Fruit fly (Drosophila melanogaster) whole organism, embryonic: ENCODE data around the gene Dhod.
A peak's percentile ranks its signal among the peaks of the same experiment; 100 is the strongest.

Experiments used
- Antp ChIP-seq: fragments of 200-800 bp; sonication (Bioruptor generic); optimal IDR thresholded peaks from 3 replicates; lab custom pipeline; 2016; ENCODE audit warnings: missing biosample characterization, missing genetic modification characterization
- CG10979 ChIP-seq: fragments of 200-800 bp; sonication (Bioruptor generic); optimal IDR thresholded peaks from 2 replicates; lab custom pipeline; 2018; ENCODE audit warnings: missing biosample characterization, mild to moderate bottlenecking, missing genetic modification characterization, moderate library complexity
- CG11456 ChIP-seq: fragments of 200-800 bp; sonication (Bioruptor generic); IDR thresholded peaks from 3 replicates; pipeline ENCODE4 v1.3.6; 2022; ENCODE audit warnings: missing biosample characterization, missing genetic modification characterization
- CG12219 ChIP-seq: fragments of 200-800 bp; sonication (Bioruptor generic); optimal IDR thresholded peaks from 3 replicates; lab custom pipeline; 2018; ENCODE audit warnings: missing biosample characterization, mild to moderate bottlenecking, missing genetic modification characterization
- CG13775 ChIP-seq: fragments of 200-800 bp; sonication (Bioruptor generic); optimal IDR thresholded peaks from 3 replicates; lab custom pipeline; 2017; ENCODE audit warnings: missing biosample characterization, mild to moderate bottlenecking, missing genetic modification characterization
- CG14050 ChIP-seq: fragments of 200-800 bp; sonication (Bioruptor generic); IDR thresholded peaks from 3 replicates; pipeline ENCODE4 v1.3.6; 2022; ENCODE audit warnings: missing biosample characterization, missing genetic modification characterization
- CG15073 ChIP-seq: fragments of 200-800 bp; sonication (Bioruptor generic); optimal IDR thresholded peaks from 2 replicates; lab custom pipeline; 2016; ENCODE audit warnings: missing biosample characterization, missing genetic modification characterization
- CG1529 ChIP-seq: fragments of 200-800 bp; sonication (Bioruptor generic); optimal IDR thresholded peaks from 3 replicates; lab custom pipeline; 2018; ENCODE audit warnings: missing biosample characterization, missing genetic modification characterization
- CG15601 ChIP-seq: fragments of 200-800 bp; sonication (Bioruptor generic); optimal IDR thresholded peaks from 3 replicates; lab custom pipeline; 2019; ENCODE audit warnings: missing biosample characterization, mild to moderate bottlenecking, missing genetic modification characterization, moderate library complexity
- CG1603 ChIP-seq: fragments of 200-800 bp; sonication (Bioruptor generic); optimal IDR thresholded peaks from 2 replicates; lab custom pipeline; 2019; ENCODE audit warnings: missing biosample characterization, mild to moderate bottlenecking, missing genetic modification characterization, moderate library complexity
- CG17359 ChIP-seq: fragments of 200-800 bp; sonication (Bioruptor generic); optimal IDR thresholded peaks from 3 replicates; lab custom pipeline; 2018; ENCODE audit warnings: missing biosample characterization, mild to moderate bottlenecking, missing genetic modification characterization, moderate library complexity
- CG17802 ChIP-seq: fragments of 200-800 bp; sonication (Bioruptor generic); optimal IDR thresholded peaks from 2 replicates; lab custom pipeline; 2018; ENCODE audit warnings: missing biosample characterization, mild to moderate bottlenecking, missing genetic modification characterization, moderate library complexity
- CG17829 ChIP-seq: fragments of 200-800 bp; optimal IDR thresholded peaks from 2 replicates; lab custom pipeline; 2019; ENCODE audit warnings: missing biosample characterization, mild to moderate bottlenecking, missing genetic modification characterization, moderate library complexity
- CG2712 ChIP-seq: fragments of 200-800 bp; optimal IDR thresholded peaks from 3 replicates; lab custom pipeline; 2019; ENCODE audit warnings: missing biosample characterization, mild to moderate bottlenecking, missing genetic modification characterization, moderate library complexity
- CG30431 ChIP-seq: fragments of 200-800 bp; sonication (Bioruptor generic); optimal IDR thresholded peaks from 2 replicates; lab custom pipeline; 2017; ENCODE audit warnings: missing biosample characterization, missing genetic modification characterization
- CG31441 ChIP-seq: fragments of 200-800 bp; sonication (Bioruptor generic); IDR thresholded peaks from 2 replicates; pipeline ENCODE4 v1.3.6; 2022; ENCODE audit warnings: missing biosample characterization, missing genetic modification characterization
- CG3847 ChIP-seq: fragments of 200-800 bp; sonication (Bioruptor generic); IDR thresholded peaks from 2 replicates; pipeline ENCODE4 v1.3.6; 2022; ENCODE audit warnings: missing biosample characterization, missing genetic modification characterization
- CG4328 ChIP-seq: fragments of 200-800 bp; sonication (Bioruptor generic); optimal IDR thresholded peaks from 3 replicates; lab custom pipeline; 2017; ENCODE audit warnings: missing biosample characterization, missing genetic modification reagents, missing genetic modification characterization
- CG6254 ChIP-seq: fragments of 200-800 bp; sonication (Bioruptor generic); optimal IDR thresholded peaks from 3 replicates; lab custom pipeline; 2017; ENCODE audit warnings: mild to moderate bottlenecking, missing biosample characterization, missing genetic modification reagents, missing genetic modification characterization
- CG7372 ChIP-seq: fragments of 200-800 bp; sonication (Bioruptor generic); IDR thresholded peaks from 2 replicates; pipeline ENCODE4 v1.3.6; 2022; ENCODE audit warnings: missing biosample characterization, missing genetic modification characterization
- CG7987 ChIP-seq: fragments of 200-800 bp; sonication (Bioruptor generic); optimal IDR thresholded peaks from 2 replicates; lab custom pipeline; 2018; ENCODE audit warnings: missing biosample characterization, mild to moderate bottlenecking, missing genetic modification characterization, moderate library complexity
- CG8281 ChIP-seq: fragments of 200-800 bp; sonication (Bioruptor generic); optimal IDR thresholded peaks from 2 replicates; lab custom pipeline; 2018; ENCODE audit warnings: missing biosample characterization, mild to moderate bottlenecking, missing genetic modification characterization, moderate library complexity
- Dek ChIP-seq: fragments of 200-800 bp; sonication (Bioruptor generic); optimal IDR thresholded peaks from 3 replicates; lab custom pipeline; 2019; ENCODE audit warnings: missing biosample characterization, mild to moderate bottlenecking, missing genetic modification characterization, moderate library complexity
- Dip2 ChIP-seq: fragments of 200-800 bp; sonication (Bioruptor generic); IDR thresholded peaks from 2 replicates; pipeline ENCODE4 v1.3.6; 2022; ENCODE audit warnings: missing biosample characterization, missing genetic modification characterization
- Dref ChIP-seq: fragments of 200-800 bp; sonication (Bioruptor generic); IDR thresholded peaks from 2 replicates; pipeline ENCODE4 v1.3.6; 2022; ENCODE audit warnings: missing biosample characterization, missing genetic modification characterization
- E2f2 ChIP-seq: fragments of 200-800 bp; sonication (Bioruptor generic); IDR thresholded peaks from 2 replicates; pipeline ENCODE4 v1.3.6; 2022; ENCODE audit warnings: missing biosample characterization, missing genetic modification characterization
- H2.0 ChIP-seq: fragments of 200-800 bp; sonication (Bioruptor generic); IDR thresholded peaks from 2 replicates; pipeline ENCODE4 v1.3.6; 2022; ENCODE audit warnings: missing biosample characterization, missing genetic modification characterization
- HHEX ChIP-seq: fragments of 200-800 bp; sonication (Bioruptor generic); optimal IDR thresholded peaks from 3 replicates; lab custom pipeline; 2017; ENCODE audit warnings: missing biosample characterization, mild to moderate bottlenecking, missing genetic modification characterization, missing genetic modification reagents
- HmgD ChIP-seq: fragments of 200-800 bp; sonication (Bioruptor generic); optimal IDR thresholded peaks from 3 replicates; lab custom pipeline; 2016; ENCODE audit warnings: missing biosample characterization, missing genetic modification characterization
- Med ChIP-seq: fragments of 200-800 bp; sonication (Bioruptor generic); peaks from one replicate; lab custom pipeline; 2016; ENCODE audit warnings: missing biosample characterization, missing genetic modification characterization, mild to moderate bottlenecking, inconsistent platforms, moderate library complexity
- Nf-YC ChIP-seq: fragments of 200-800 bp; optimal IDR thresholded peaks from 3 replicates; lab custom pipeline; 2019; ENCODE audit warnings: missing biosample characterization, mild to moderate bottlenecking, missing genetic modification characterization, moderate library complexity
- Oaz ChIP-seq: fragments of 200-800 bp; sonication (Bioruptor generic); IDR thresholded peaks from 2 replicates; pipeline ENCODE4 v1.3.6; 2022; ENCODE audit warnings: missing biosample characterization, missing genetic modification characterization
- Ptx1 ChIP-seq: fragments of 200-800 bp; sonication (Bioruptor generic); IDR thresholded peaks from 2 replicates; pipeline ENCODE4 v1.3.6; 2022; ENCODE audit warnings: missing biosample characterization, missing genetic modification characterization
- Six4 ChIP-seq: fragments of 200-800 bp; sonication (Bioruptor generic); optimal IDR thresholded peaks from 2 replicates; lab custom pipeline; 2016; ENCODE audit warnings: missing biosample characterization, missing genetic modification characterization
- Sox102F ChIP-seq: fragments of 200-800 bp; sonication (Bioruptor generic); optimal IDR thresholded peaks from 2 replicates; lab custom pipeline; 2018; ENCODE audit warnings: missing biosample characterization, mild to moderate bottlenecking, missing genetic modification characterization, moderate library complexity
- Taf1 ChIP-seq: fragments of 200-800 bp; sonication (Bioruptor generic); IDR thresholded peaks from 2 replicates; pipeline ENCODE4 v1.3.6; 2022; ENCODE audit warnings: missing biosample characterization, missing genetic modification characterization
- amos ChIP-seq: fragments of 200-800 bp; sonication (Bioruptor generic); IDR thresholded peaks from 2 replicates; pipeline ENCODE4 v1.3.6; 2022; ENCODE audit warnings: missing biosample characterization, missing genetic modification characterization; ENCODE audit not compliant: partially characterized antibody
- bigmax ChIP-seq: fragments of 200-800 bp; sonication (Bioruptor generic); optimal IDR thresholded peaks from 2 replicates; lab custom pipeline; 2018; ENCODE audit warnings: missing biosample characterization, mild to moderate bottlenecking, missing genetic modification characterization
- ci ChIP-seq: fragments of 200-800 bp; sonication (Bioruptor generic); IDR thresholded peaks from 3 replicates; pipeline ENCODE4 v1.3.6; 2022; ENCODE audit warnings: missing biosample characterization, missing genetic modification characterization
- dm ChIP-seq: fragments of 200-800 bp; sonication (Bioruptor generic); optimal IDR thresholded peaks from 3 replicates; lab custom pipeline; 2016; ENCODE audit warnings: missing biosample characterization, missing genetic modification characterization
- dysf ChIP-seq: fragments of 200-800 bp; sonication (Bioruptor generic); IDR thresholded peaks from 3 replicates; pipeline ENCODE4 v1.3.6; 2022; ENCODE audit warnings: missing biosample characterization, missing genetic modification characterization
- eve ChIP-seq, 2 experiments: fragments of >200 bp; optimal IDR thresholded peaks; 2 replicates each; lab custom pipeline; 2017; ENCODE audit warnings: missing biosample characterization in 2 of 2, missing genetic modification characterization in 2 of 2
- exex ChIP-seq: fragments of 200-800 bp; sonication (Bioruptor generic); optimal IDR thresholded peaks from 4 replicates; lab custom pipeline; 2018; ENCODE audit warnings: missing biosample characterization, mild to moderate bottlenecking, missing genetic modification characterization, moderate library complexity
- gsb-n ChIP-seq: fragments of 200-800 bp; sonication (Bioruptor generic); optimal IDR thresholded peaks from 3 replicates; lab custom pipeline; 2018; ENCODE audit warnings: missing biosample characterization, mild to moderate bottlenecking, missing genetic modification characterization
- oc ChIP-seq: fragments of 200-800 bp; sonication (Bioruptor generic); optimal IDR thresholded peaks from 2 replicates; lab custom pipeline; 2018; ENCODE audit warnings: missing biosample characterization, mild to moderate bottlenecking, missing genetic modification characterization, moderate library complexity
- pb ChIP-seq: fragments of 200-800 bp; sonication (Bioruptor generic); optimal IDR thresholded peaks from 3 replicates; lab custom pipeline; 2016; ENCODE audit warnings: missing biosample characterization, missing genetic modification characterization
- pho ChIP-seq: fragments of 200-800 bp; sonication (Bioruptor generic); optimal IDR thresholded peaks from 2 replicates; lab custom pipeline; 2016; ENCODE audit warnings: missing biosample characterization, missing genetic modification characterization
- pita ChIP-seq: fragments of 200-800 bp; sonication (Bioruptor generic); optimal IDR thresholded peaks from 2 replicates; lab custom pipeline; 2017; ENCODE audit warnings: missing biosample characterization, mild to moderate bottlenecking, missing genetic modification characterization
- shn ChIP-seq: fragments of 200-800 bp; sonication (Bioruptor generic); optimal IDR thresholded peaks from 3 replicates; lab custom pipeline; 2016; ENCODE audit warnings: missing biosample characterization, missing genetic modification characterization
- unc-4 ChIP-seq: fragments of 200-800 bp; sonication (Bioruptor generic); IDR thresholded peaks from 2 replicates; pipeline ENCODE4 v1.3.6; 2022; ENCODE audit warnings: missing biosample characterization, missing genetic modification characterization; ENCODE audit not compliant: partially characterized antibody
- zfh1 ChIP-seq: fragments of 200-800 bp; sonication (Bioruptor generic); IDR thresholded peaks from 3 replicates; pipeline ENCODE4 v1.3.6; 2022; ENCODE audit warnings: missing biosample characterization, missing genetic modification characterization

Dhod gene

DNA sequence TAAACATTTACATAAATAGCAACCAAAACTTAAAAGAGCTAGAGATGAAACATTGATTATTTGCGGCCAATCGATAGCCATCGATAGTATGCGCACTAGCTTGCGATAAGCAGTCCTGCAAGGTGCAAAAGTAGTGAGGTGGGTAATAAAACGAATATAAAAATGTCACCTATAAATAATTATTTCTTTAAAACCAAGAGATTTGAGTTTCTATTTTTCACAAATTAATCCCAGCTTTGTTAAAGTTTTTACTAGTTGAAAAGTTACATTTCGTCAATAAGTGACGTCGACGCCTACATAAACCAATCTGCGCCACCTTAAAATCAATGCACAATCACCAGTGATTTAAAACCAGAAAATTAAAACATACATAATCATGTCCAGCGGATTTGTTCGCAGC lies 2.0 kb downstream of the Dhod start, which contains the start of the genes Mkk4 and SLIRP2 (continued):
- TF ChIP-seq CG4328 (GFP tag; lab: Kevin White, UChicago) (peak; percentile 97), CG7987 (GFP tag; lab: Kevin White, UChicago) (peak; percentile 97), Nf-YC (tag; lab: Kevin White, UChicago) (peak; percentile 91), dm (GFP tag; lab: Kevin White, UChicago) (peak; percentile 98), zfh1 (GFP tag; lab: Robert Waterston, UW) (peak; percentile 99), CG17802 (peak; percentile 92), CG12219 (GFP tag; lab: Kevin White, UChicago) (peak; percentile 98), CG3847 (GFP tag; lab: Robert Waterston, UW) (peak; percentile 99), pita (GFP tag; lab: Kevin White, UChicago) (no peak), dysf (peak; percentile 99), Dip2 (GFP tag; lab: Robert Waterston, UW) (peak; percentile 78), CG8281 (tag; lab: Kevin White, UChicago) (peak; percentile 93), pb (GFP tag; lab: Kevin White, UChicago) (peak; percentile 98), CG17829 (tag; lab: Kevin White, UChicago) (peak; percentile 99), unc-4 (GFP tag; lab: Robert Waterston, UW) (peak; percentile 82), E2f2 (GFP tag; lab: Robert Waterston, UW) (peak; percentile 88), Oaz (peak; percentile 99), oc (tag; lab: Kevin White, UChicago) (peak; percentile 99), CG14050 (peak; percentile 99), bigmax (GFP tag; lab: Kevin White, UChicago) (peak; percentile 72), CG17359 (tag; lab: Kevin White, UChicago) (peak; percentile 99), ci (GFP tag; lab: Robert Waterston, UW) (peak; percentile 99), CG1603 (tag; lab: Kevin White, UChicago) (peak; percentile 93), CG7372 (GFP tag; lab: Robert Waterston, UW) (peak; percentile 99), shn (GFP tag; lab: Kevin White, UChicago) (peak; percentile 98), CG1529 (peak; percentile 97), CG15073 (GFP tag; lab: Kevin White, UChicago) (peak; percentile 92), pho (GFP tag; lab: Kevin White, UChicago) (peak; percentile 99), CG2712 (peak; percentile 99), CG13775 (GFP tag; lab: Kevin White, UChicago) (peak; percentile 99), CG11456 (GFP tag; lab: Robert Waterston, UW) (peak; percentile 99), Sox102F (peak; percentile 99), gsb-n (tag; lab: Kevin White, UChicago) (peak; percentile 98), exex (tag; lab: Kevin White, UChicago) (peak; percentile 92), HmgD (GFP tag; lab: Kevin White, UChicago) (peak; percentile 98), Dek (tag; lab: Kevin White, UChicago) (peak; percentile 99), Taf1 (GFP tag; lab: Robert Waterston, UW) (peak; percentile 98), CG10979 (tag; lab: Kevin White, UChicago) (peak; percentile 98), CG6254 (peak; percentile 97), Dref (GFP tag; lab: Robert Waterston, UW) (peak; percentile 87), Antp (peak; percentile 99), H2.0 (peak; percentile 99), Ptx1 (GFP tag; lab: Robert Waterston, UW) (peak; percentile 99), amos (GFP tag; lab: Robert Waterston, UW) (peak; percentile 92), CG31441 (GFP tag; lab: Robert Waterston, UW) (peak; percentile 99), Med (GFP tag; lab: Kevin White, UChicago) (peak; percentile 100), Six4 (peak; percentile 99), CG15601 (peak; percentile 98), CG30431 (GFP tag; lab: Kevin White, UChicago) (peak; percentile 99), HHEX (GFP tag; lab: Kevin White, UChicago) (peak; percentile 98), eve (GFP tag; optimal IDR thresholded peaks at IDR 0.05; lab: Kevin White, UChicago) (peak in 1 of 2 experiments; percentile 7)
